Fruit fly (Drosophila melanogaster): Measurements from ENCODE around the gene ScsbetaA.

DNA sequence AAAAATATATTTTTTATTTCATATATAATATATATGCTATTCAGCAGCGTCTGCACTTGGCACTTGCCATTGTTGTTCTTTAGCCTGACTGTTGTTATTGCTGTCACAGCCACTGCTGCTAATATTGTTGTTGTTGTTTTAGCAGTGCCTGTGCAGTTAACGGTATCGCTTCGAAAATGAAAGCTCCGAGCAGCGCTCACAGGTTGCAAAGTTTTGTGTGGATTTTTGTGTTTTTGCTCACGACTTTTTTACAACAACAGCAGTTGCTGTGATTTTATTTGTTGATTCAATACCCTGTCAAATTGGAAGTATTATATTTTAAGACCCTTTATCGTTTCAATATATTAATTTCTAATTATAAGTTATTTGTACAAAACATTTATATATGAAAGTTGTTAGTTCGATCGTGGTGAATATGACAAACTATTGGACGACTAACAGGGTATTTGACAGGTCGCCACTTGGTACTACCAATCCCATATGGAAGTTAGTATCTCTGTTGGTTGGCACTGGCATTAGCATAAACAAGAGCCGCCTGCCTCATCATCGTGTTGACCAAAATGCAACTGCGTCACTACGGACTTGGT is 25.3 kb downstream of the ScsbetaA start:
- TF ChIP-seq pan (optimal IDR thresholded peaks at IDR 0.05), result no peak
- TF ChIP-seq EcR (GFP tag; optimal IDR thresholded peaks at IDR 0.05), result no peak
- no peak for TF ChIP-seq psq (optimal IDR thresholded peaks at IDR 0.05)

All from whole organism.